Worm (Caenorhabditis elegans) whole organism, L4 larva: Measurements from ENCODE around the gene vha-20.

Source experiments
- F37D6.2 ChIP-seq: sonication (generic microtip); optimal IDR thresholded peaks from 2 replicates; lab custom pipeline; 2016; ENCODE audit warnings: mild to moderate bottlenecking, missing genetic modification characterization, missing compliant biosample characterization
- F49E8.2 ChIP-seq: sonication (generic microtip); optimal IDR thresholded peaks from 2 replicates; lab custom pipeline; 2016; ENCODE audit warnings: missing compliant biosample characterization, mild to moderate bottlenecking, missing genetic modification characterization, borderline replicate concordance
- R02D3.7 ChIP-seq: fragments of 150-350 bp; sonication (generic microtip); optimal IDR thresholded peaks from 3 replicates; lab custom pipeline; 2014; ENCODE audit warnings: missing biosample characterization, missing genetic modification characterization
- T26A8.4 ChIP-seq: fragments of 200-800 bp; sonication (Bioruptor generic); IDR thresholded peaks from 2 replicates; pipeline ENCODE4 v1.3.6; 2022; ENCODE audit warnings: missing genetic modification characterization, missing compliant biosample characterization
- Y105C5A.15 ChIP-seq: fragments of 200-800 bp; sonication (Bioruptor generic); IDR thresholded peaks from 2 replicates; pipeline ENCODE4 v1.3.6; 2022; ENCODE audit warnings: missing genetic modification characterization, missing compliant biosample characterization
- Y48G9A.11 ChIP-seq: fragments of 200-800 bp; sonication (Bioruptor generic); IDR thresholded peaks from 2 replicates; pipeline ENCODE4 v1.3.6; 2022; ENCODE audit warnings: missing genetic modification reagents, missing genetic modification characterization, missing compliant biosample characterization
- ZK337.2 ChIP-seq: fragments of 200-800 bp; sonication (Bioruptor generic); IDR thresholded peaks from 2 replicates; pipeline ENCODE4 v1.3.6; 2022; ENCODE audit warnings: missing genetic modification reagents, missing genetic modification characterization, missing compliant biosample characterization
- aha-1 ChIP-seq: fragments of 150-350 bp; peaks from one replicate; lab custom pipeline; 2014; ENCODE audit warnings: missing biosample characterization, missing genetic modification characterization
- aly-2 ChIP-seq: sonication (generic microtip); optimal IDR thresholded peaks from 2 replicates; lab custom pipeline; 2018; ENCODE audit warnings: missing biosample characterization, missing genetic modification characterization
- ceh-32 ChIP-seq: sonication (generic microtip); optimal IDR thresholded peaks from 2 replicates; lab custom pipeline; 2016; ENCODE audit warnings: mild to moderate bottlenecking, missing genetic modification characterization, missing compliant biosample characterization; ENCODE audit not compliant: poor library complexity
- ceh-62 ChIP-seq: sonication (generic microtip); optimal IDR thresholded peaks from 2 replicates; lab custom pipeline; 2017; ENCODE audit warnings: missing biosample characterization, missing genetic modification characterization
- daf-16 ChIP-seq, 3 experiments: sonication (generic microtip); optimal IDR thresholded peaks; 2 replicates each; lab custom pipeline; 2016 to 2017; ENCODE audit warnings: missing genetic modification characterization in 3 of 3, missing genetic modification reagents in 3 of 3, mild to moderate bottlenecking in 2 of 3, missing compliant biosample characterization in 2 of 3, missing biosample characterization in 1 of 3, moderate library complexity in 1 of 3
- dmd-8 ChIP-seq: fragments of 200-800 bp; sonication (Bioruptor generic); IDR thresholded peaks from 2 replicates; pipeline ENCODE4 v1.3.6; 2022; ENCODE audit warnings: missing genetic modification characterization, missing compliant biosample characterization
- duxl-1 ChIP-seq: sonication (generic microtip); optimal IDR thresholded peaks from 2 replicates; lab custom pipeline; 2016; ENCODE audit warnings: mild to moderate bottlenecking, missing genetic modification characterization, moderate library complexity, missing compliant biosample characterization; ENCODE audit not compliant: poor library complexity
- dve-1 ChIP-seq: sonication (generic microtip); optimal IDR thresholded peaks from 2 replicates; lab custom pipeline; 2017; ENCODE audit warnings: antibody characterized with exemption, mild to moderate bottlenecking, missing genetic modification characterization, missing compliant biosample characterization; ENCODE audit not compliant: insufficient read depth
- fos-1 ChIP-seq: fragments of 150-350 bp; optimal IDR thresholded peaks from 2 replicates; lab custom pipeline; 2014; ENCODE audit warnings: missing biosample characterization, missing genetic modification characterization
- gei-8 ChIP-seq: fragments of 200-800 bp; sonication (Bioruptor generic); optimal IDR thresholded peaks from 2 replicates; lab custom pipeline; 2018; ENCODE audit warnings: mild to moderate bottlenecking, missing genetic modification characterization, missing compliant biosample characterization
- hmg-1.1 ChIP-seq: fragments of 200-800 bp; sonication (Bioruptor generic); IDR thresholded peaks from 2 replicates; pipeline ENCODE4 v1.3.6; 2022; ENCODE audit warnings: missing genetic modification reagents, missing genetic modification characterization, missing compliant biosample characterization
- lin-1 ChIP-seq: fragments of 200-800 bp; sonication (Bioruptor generic); IDR thresholded peaks from 2 replicates; pipeline ENCODE4 v1.3.6; 2022; ENCODE audit warnings: missing genetic modification reagents, missing genetic modification characterization, missing compliant biosample characterization
- lin-13 ChIP-seq: fragments of 150-350 bp; optimal IDR thresholded peaks from 2 replicates; lab custom pipeline; 2014; ENCODE audit warnings: missing biosample characterization, missing genetic modification reagents, missing genetic modification characterization
- lin-15B ChIP-seq: fragments of 150-350 bp; sonication (generic microtip); optimal IDR thresholded peaks from 3 replicates; lab custom pipeline; 2014; ENCODE audit warnings: missing biosample characterization, missing genetic modification characterization
- lin-39 ChIP-seq: fragments of 150-350 bp; optimal IDR thresholded peaks from 2 replicates; lab custom pipeline; 2014; ENCODE audit warnings: missing biosample characterization, missing genetic modification reagents, missing genetic modification characterization
- lir-3 ChIP-seq: sonication (generic microtip); optimal IDR thresholded peaks from 2 replicates; lab custom pipeline; 2016; ENCODE audit warnings: mild to moderate bottlenecking, missing genetic modification characterization, missing compliant biosample characterization
- madf-9 ChIP-seq: fragments of 200-800 bp; sonication (Bioruptor generic); conservative IDR thresholded peaks from 2 replicates; pipeline ENCODE4 v1.3.6; 2022; ENCODE audit warnings: missing genetic modification reagents, missing genetic modification characterization, missing compliant biosample characterization
- mdt-29 ChIP-seq: fragments of 200-800 bp; sonication (Bioruptor generic); IDR thresholded peaks from 2 replicates; pipeline ENCODE4 v1.3.6; 2022; ENCODE audit warnings: missing genetic modification reagents, missing genetic modification characterization, missing compliant biosample characterization
- mes-2 ChIP-seq: sonication (generic microtip); optimal IDR thresholded peaks from 2 replicates; lab custom pipeline; 2016; ENCODE audit warnings: missing genotype, mild to moderate bottlenecking, missing genetic modification characterization, missing compliant biosample characterization; ENCODE audit not compliant: poor library complexity, severe bottlenecking
- mxl-3 ChIP-seq: fragments of 200-800 bp; sonication (Bioruptor generic); optimal IDR thresholded peaks from 2 replicates; lab custom pipeline; 2018; ENCODE audit warnings: mild to moderate bottlenecking, missing genetic modification characterization, missing compliant biosample characterization
- nhr-11 ChIP-seq: fragments of 150-350 bp; optimal IDR thresholded peaks from 2 replicates; lab custom pipeline; 2014; ENCODE audit warnings: missing biosample characterization, missing genetic modification characterization
- nhr-111 ChIP-seq: fragments of 200-800 bp; sonication (Bioruptor generic); optimal IDR thresholded peaks from 2 replicates; lab custom pipeline; 2018; ENCODE audit warnings: mild to moderate bottlenecking, missing genetic modification characterization, missing compliant biosample characterization
- nhr-28 ChIP-seq: fragments of 150-350 bp; optimal IDR thresholded peaks from 2 replicates; lab custom pipeline; 2014; ENCODE audit warnings: missing biosample characterization, missing genetic modification characterization
- nhr-41 ChIP-seq: fragments of 200-800 bp; sonication (Bioruptor generic); IDR thresholded peaks from 2 replicates; pipeline ENCODE4 v1.3.6; 2022; ENCODE audit warnings: missing genetic modification reagents, missing genetic modification characterization, missing compliant biosample characterization
- nhr-6 ChIP-seq: fragments of 150-350 bp; optimal IDR thresholded peaks from 2 replicates; lab custom pipeline; 2014; ENCODE audit warnings: missing biosample characterization, missing genetic modification characterization
- nhr-77 ChIP-seq: fragments of 150-350 bp; optimal IDR thresholded peaks from 2 replicates; lab custom pipeline; 2014; ENCODE audit warnings: missing biosample characterization, missing genetic modification characterization
- pqm-1 ChIP-seq: sonication (generic microtip); optimal IDR thresholded peaks from 2 replicates; lab custom pipeline; 2017; ENCODE audit warnings: missing biosample characterization, missing genetic modification characterization
- rbr-2 ChIP-seq: sonication (generic microtip); optimal IDR thresholded peaks from 2 replicates; lab custom pipeline; 2016; ENCODE audit warnings: missing genotype, missing genetic modification characterization, missing compliant biosample characterization
- sdz-12 ChIP-seq: fragments of 200-800 bp; sonication (Bioruptor generic); optimal IDR thresholded peaks from 2 replicates; lab custom pipeline; 2018; ENCODE audit warnings: mild to moderate bottlenecking, missing genetic modification characterization, missing compliant biosample characterization
- set-16 ChIP-seq: fragments of 200-800 bp; sonication (Bioruptor generic); IDR thresholded peaks from 2 replicates; pipeline ENCODE4 v1.3.6; 2022; ENCODE audit warnings: missing genetic modification reagents, missing genetic modification characterization, missing compliant biosample characterization
- spr-1 ChIP-seq: sonication (generic microtip); optimal IDR thresholded peaks from 2 replicates; lab custom pipeline; 2016; ENCODE audit warnings: mild to moderate bottlenecking, missing genetic modification characterization, missing compliant biosample characterization
- spr-3 ChIP-seq: fragments of 200-800 bp; sonication (Bioruptor generic); optimal IDR thresholded peaks from 2 replicates; lab custom pipeline; 2018; ENCODE audit warnings: mild to moderate bottlenecking, missing genetic modification characterization, missing compliant biosample characterization
- unc-130 ChIP-seq: sonication (generic microtip); optimal IDR thresholded peaks from 2 replicates; lab custom pipeline; 2016; ENCODE audit warnings: missing genetic modification reagents, missing genetic modification characterization, missing compliant biosample characterization
- unc-39 ChIP-seq: sonication (generic microtip); optimal IDR thresholded peaks from 2 replicates; lab custom pipeline; 2017; ENCODE audit warnings: missing biosample characterization, missing genetic modification characterization
- unc-62 ChIP-seq, 3 experiments: fragments of 150-350 bp in 1 of 3; sonication (generic microtip); optimal IDR thresholded peaks in 2 of 3; peaks in 1 of 3; 1 replicate in 1 of 3; 2 replicates in 2 of 3; lab custom pipeline; 2014 to 2017; ENCODE audit warnings: missing biosample characterization in 3 of 3, missing genetic modification characterization in 3 of 3, missing genetic modification reagents in 3 of 3, missing genotype in 1 of 3
- vab-7 ChIP-seq: fragments of 200-800 bp; sonication (Bioruptor generic); IDR thresholded peaks from 2 replicates; pipeline ENCODE4 v1.3.6; 2022; ENCODE audit warnings: missing genetic modification reagents, missing genetic modification characterization, missing compliant biosample characterization
- zag-1 ChIP-seq: fragments of 150-350 bp; optimal IDR thresholded peaks from 2 replicates; lab custom pipeline; 2014; ENCODE audit warnings: missing biosample characterization, missing genetic modification characterization
- zfp-2 ChIP-seq: sonication (generic microtip); optimal IDR thresholded peaks from 2 replicates; lab custom pipeline; 2016; ENCODE audit warnings: mild to moderate bottlenecking, missing genetic modification characterization, missing compliant biosample characterization
- zip-11 ChIP-seq: fragments of 200-800 bp; sonication (Bioruptor generic); IDR thresholded peaks from 2 replicates; pipeline ENCODE4 v1.3.6; 2022; ENCODE audit warnings: missing genetic modification characterization, missing compliant biosample characterization

vha-20 gene

ce11 chrX:14125870-14126269, 38.4 kb downstream of the vha-20 start, which contains the start of gene F28H6.6:
Gene F28H6.6 (minus strand): TSS chrX:14125879.
- TF ChIP-seq mes-2 (tag; lab: Kevin White, UChicago) (peak; percentile 32), aha-1 (tag; lab: Kevin White, UChicago) (peak; percentile 65), mdt-29 (GFP tag; lab: Robert Waterston, UW) (0 out of 2 replicates have a peak, but pooled peaks have one; percentile 21), daf-16 (GFP tag; optimal IDR thresholded peaks at IDR 0.05; lab: Kevin White, UChicago) (no peak), daf-16 (tag; optimal IDR thresholded peaks at IDR 0.05; lab: Kevin White, UChicago) (peak; percentile 55), nhr-28 (tag; lab: Kevin White, UChicago) (peak; percentile 57), mxl-3 (GFP tag; lab: Kevin White, UChicago) (no peak), rbr-2 (no peak), unc-62 (GFP tag; optimal IDR thresholded peaks at IDR 0.05 in 1 of 2; lab: Kevin White, UChicago) (no peak), unc-62 (tag; optimal IDR thresholded peaks at IDR 0.05; lab: Kevin White, UChicago) (no peak), fos-1 (tag; lab: Kevin White, UChicago) (no peak), dve-1 (tag; lab: Kevin White, UChicago) (peak; percentile 5)

ce11 chrX:14118762-14119161, 45.5 kb downstream of the vha-20 start:
- TF ChIP-seq set-16 (GFP tag; lab: Robert Waterston, UW): 0 out of 2 replicates have a peak, but pooled peaks have one; percentile 10
- no peak for TF ChIP-seq aly-2

- TF ChIP-seq nhr-11 (tag; lab: Kevin White, UChicago): no peak
- TF ChIP-seq spr-1 (tag; lab: Kevin White, UChicago): peak; percentile 44
- peak; percentile 33 for TF ChIP-seq nhr-77
- TF ChIP-seq dmd-8: peak; percentile 79
- no peak for TF ChIP-seq ceh-32
- no peak for TF ChIP-seq aly-2
- TF ChIP-seq gei-8: peak; percentile 30
- no peak for TF ChIP-seq nhr-6 (tag; lab: Kevin White, UChicago)
- TF ChIP-seq unc-130 (GFP tag; lab: Kevin White, UChicago): peak; percentile 16
- no peak for TF ChIP-seq lin-1
- 0 out of 2 replicates have a peak, but pooled peaks have one; percentile 22 for TF ChIP-seq madf-9 (GFP tag; lab: Robert Waterston, UW)
- TF ChIP-seq sdz-12 (GFP tag; lab: Kevin White, UChicago): peak; percentile 43
- peak; percentile 60 for TF ChIP-seq ZK337.2 (GFP tag; lab: Robert Waterston, UW)
- TF ChIP-seq duxl-1 (tag; lab: Kevin White, UChicago): peak; percentile 27
- peak; percentile 26 for TF ChIP-seq lin-13 (GFP tag; lab: Kevin White, UChicago)
- TF ChIP-seq ceh-62 (tag; lab: Kevin White, UChicago): no peak
- TF ChIP-seq nhr-111 (GFP tag; lab: Kevin White, UChicago): peak; percentile 8
- TF ChIP-seq lin-15B: no peak
- no peak for TF ChIP-seq unc-39 (tag; lab: Kevin White, UChicago)
- no peak for TF ChIP-seq lir-3 (tag; lab: Kevin White, UChicago)
- no peak for TF ChIP-seq Y48G9A.11 (GFP tag; lab: Robert Waterston, UW)
- TF ChIP-seq R02D3.7: no peak
- peak; percentile 82 for TF ChIP-seq hmg-1.1 (GFP tag; lab: Robert Waterston, UW)
- no peak for TF ChIP-seq F49E8.2 (tag; lab: Kevin White, UChicago)
- TF ChIP-seq nhr-41 (GFP tag; lab: Robert Waterston, UW): 0 out of 2 replicates have a peak, but pooled peaks have one; percentile 64
- TF ChIP-seq zip-11 (GFP tag; lab: Robert Waterston, UW): no peak; the same call in 1 of the 2 replicates
- no peak for TF ChIP-seq zag-1 (tag; lab: Kevin White, UChicago)
- TF ChIP-seq spr-3 (GFP tag; lab: Kevin White, UChicago): peak; percentile 66
- TF ChIP-seq Y105C5A.15 (GFP tag; lab: Robert Waterston, UW): peak; percentile 70; the same call in 1 of the 2 replicates
- no peak for TF ChIP-seq lin-39 (tag; lab: Kevin White, UChicago)
- TF ChIP-seq F37D6.2 (tag; lab: Kevin White, UChicago): peak; percentile 18
- TF ChIP-seq T26A8.4 (GFP tag; lab: Robert Waterston, UW): no peak
- no peak for TF ChIP-seq pqm-1 (tag; lab: Kevin White, UChicago)
- peak; percentile 81 for TF ChIP-seq vab-7
- TF ChIP-seq zfp-2 (tag; lab: Kevin White, UChicago): peak; percentile 9
Observed at ce11 chrX:14115480-14116161, 48.7 kb downstream of the vha-20 start, which contains the start of gene F28H6.7. Gene F28H6.7 (plus strand): TSS chrX:14116111.
